Fruit fly (Drosophila melanogaster) whole organism, embryonic: Measurements from ENCODE around the gene CG17717.
A peak's percentile ranks its signal among the peaks of the same experiment; 100 is the strongest.

ENCODE experiments used
- Atf-2 ChIP-seq: fragments of 200-800 bp; sonication (Bioruptor generic); optimal IDR thresholded peaks from 2 replicates; lab custom pipeline; 2016; ENCODE audit warnings: missing biosample characterization, missing genetic modification characterization
- Atf6 ChIP-seq: fragments of 200-800 bp; sonication (Bioruptor generic); IDR thresholded peaks from 2 replicates; pipeline ENCODE4 v1.3.6; 2022; ENCODE audit warnings: missing biosample characterization, missing genetic modification characterization
- Awh ChIP-seq: fragments of 200-800 bp; sonication (Bioruptor generic); IDR thresholded peaks from 2 replicates; pipeline ENCODE4, ENCODE4 v1.3.6; 2022; ENCODE audit warnings: missing biosample characterization, missing genetic modification characterization
- CG12942 ChIP-seq: fragments of 200-800 bp; sonication (Bioruptor generic); optimal IDR thresholded peaks from 3 replicates; lab custom pipeline; 2016; ENCODE audit warnings: missing biosample characterization, missing genetic modification characterization
- CG14860 ChIP-seq: fragments of 200-800 bp; sonication (Bioruptor generic); IDR thresholded peaks from 3 replicates; pipeline ENCODE4 v1.3.6; 2022; ENCODE audit warnings: missing biosample characterization, missing genetic modification characterization; ENCODE audit not compliant: partially characterized antibody
- CG15696 ChIP-seq: fragments of 200-800 bp; sonication (Bioruptor generic); optimal IDR thresholded peaks from 2 replicates; lab custom pipeline; 2019; ENCODE audit warnings: missing biosample characterization, mild to moderate bottlenecking, missing genetic modification characterization, moderate library complexity
- CG17912 ChIP-seq: fragments of 200-800 bp; sonication (Bioruptor generic); optimal IDR thresholded peaks from 2 replicates; lab custom pipeline; 2018; ENCODE audit warnings: missing biosample characterization, mild to moderate bottlenecking, missing genetic modification characterization
- CG30020 ChIP-seq: fragments of 200-800 bp; optimal IDR thresholded peaks from 2 replicates; lab custom pipeline; 2019; ENCODE audit warnings: missing biosample characterization, mild to moderate bottlenecking, missing genetic modification characterization, moderate library complexity
- CG33213 ChIP-seq: fragments of 200-800 bp; sonication (Bioruptor generic); optimal IDR thresholded peaks from 3 replicates; lab custom pipeline; 2016; ENCODE audit warnings: missing biosample characterization, missing genetic modification characterization
- CG34376 ChIP-seq: fragments of 200-800 bp; sonication (Bioruptor generic); optimal IDR thresholded peaks from 2 replicates; lab custom pipeline; 2018; ENCODE audit warnings: missing biosample characterization, mild to moderate bottlenecking, missing genetic modification characterization
- CG3847 ChIP-seq: fragments of 200-800 bp; sonication (Bioruptor generic); IDR thresholded peaks from 2 replicates; pipeline ENCODE4 v1.3.6; 2022; ENCODE audit warnings: missing biosample characterization, missing genetic modification characterization
- CG4820 ChIP-seq: fragments of 200-800 bp; sonication (Bioruptor generic); optimal IDR thresholded peaks from 3 replicates; lab custom pipeline; 2016; ENCODE audit warnings: missing biosample characterization, missing genetic modification characterization
- CG6689 ChIP-seq: fragments of 200-800 bp; sonication (Bioruptor generic); IDR thresholded peaks from 2 replicates; pipeline ENCODE4 v1.3.6; 2022; ENCODE audit warnings: missing biosample characterization, missing genetic modification characterization
- CG7556 ChIP-seq: fragments of 200-800 bp; sonication (Bioruptor generic); optimal IDR thresholded peaks from 2 replicates; lab custom pipeline; 2017; ENCODE audit warnings: missing biosample characterization, mild to moderate bottlenecking, missing genetic modification characterization
- CG7987 ChIP-seq: fragments of 200-800 bp; sonication (Bioruptor generic); optimal IDR thresholded peaks from 2 replicates; lab custom pipeline; 2018; ENCODE audit warnings: missing biosample characterization, mild to moderate bottlenecking, missing genetic modification characterization, moderate library complexity
- CG8089 ChIP-seq: fragments of 200-800 bp; sonication (Bioruptor generic); optimal IDR thresholded peaks from 3 replicates; lab custom pipeline; 2016; ENCODE audit warnings: missing biosample characterization, missing genetic modification characterization
- CG9609 ChIP-seq: fragments of 200-800 bp; sonication (Bioruptor generic); optimal IDR thresholded peaks from 3 replicates; lab custom pipeline; 2016; ENCODE audit warnings: missing biosample characterization, missing genetic modification characterization
- CoRest ChIP-seq: fragments of 200-800 bp; sonication (Bioruptor generic); optimal IDR thresholded peaks from 3 replicates; lab custom pipeline; 2018; ENCODE audit warnings: missing biosample characterization, mild to moderate bottlenecking, missing genetic modification characterization, moderate library complexity
- Doc3 ChIP-seq: fragments of 200-800 bp; sonication (Bioruptor generic); IDR thresholded peaks from 3 replicates; pipeline ENCODE4 v1.3.6; 2022; ENCODE audit warnings: missing biosample characterization, missing genetic modification characterization; ENCODE audit not compliant: partially characterized antibody
- Eip74EF ChIP-seq, 2 experiments: fragments of 200-800 bp in 1 of 2; fragments of >200 bp in 1 of 2; sonication (Bioruptor generic) in 1 of 2; optimal IDR thresholded peaks; 2 replicates each; lab custom pipeline; 2017 to 2019; ENCODE audit warnings: missing biosample characterization in 2 of 2, missing genetic modification characterization in 2 of 2, mild to moderate bottlenecking in 1 of 2, moderate library complexity in 1 of 2
- Fer1 ChIP-seq: fragments of 200-800 bp; sonication (Bioruptor generic); optimal IDR thresholded peaks from 2 replicates; lab custom pipeline; 2017; ENCODE audit warnings: missing biosample characterization, mild to moderate bottlenecking, missing genetic modification characterization
- HLH3B ChIP-seq: fragments of 200-800 bp; sonication (Bioruptor generic); IDR thresholded peaks from 2 replicates; pipeline ENCODE4 v1.3.6; 2022; ENCODE audit warnings: missing biosample characterization, missing genetic modification characterization
- Hand ChIP-seq: fragments of 200-800 bp; sonication (Bioruptor generic); optimal IDR thresholded peaks from 2 replicates; lab custom pipeline; 2017; ENCODE audit warnings: mild to moderate bottlenecking, missing biosample characterization, missing genetic modification reagents, missing genetic modification characterization
- HmgD ChIP-seq: fragments of 200-800 bp; sonication (Bioruptor generic); optimal IDR thresholded peaks from 3 replicates; lab custom pipeline; 2016; ENCODE audit warnings: missing biosample characterization, missing genetic modification characterization
- Hr3 ChIP-seq: fragments of 200-800 bp; sonication (Bioruptor generic); optimal IDR thresholded peaks from 3 replicates; lab custom pipeline; 2016; ENCODE audit warnings: missing biosample characterization, missing genetic modification characterization
- Hr51 ChIP-seq, 2 experiments: fragments of 200-800 bp; sonication (Bioruptor generic); optimal IDR thresholded peaks; 2 replicates in 1 of 2; 3 replicates in 1 of 2; lab custom pipeline; 2016 to 2018; ENCODE audit warnings: missing biosample characterization in 2 of 2, missing genetic modification characterization in 2 of 2, mild to moderate bottlenecking in 1 of 2, moderate library complexity in 1 of 2
- Neu2 ChIP-seq: fragments of 200-800 bp; sonication (Bioruptor generic); optimal IDR thresholded peaks from 3 replicates; lab custom pipeline; 2016; ENCODE audit warnings: missing biosample characterization, missing genetic modification characterization, borderline replicate concordance
- Nf-YC ChIP-seq: fragments of 200-800 bp; optimal IDR thresholded peaks from 3 replicates; lab custom pipeline; 2019; ENCODE audit warnings: missing biosample characterization, mild to moderate bottlenecking, missing genetic modification characterization, moderate library complexity
- Oli ChIP-seq: fragments of 200-800 bp; sonication (Bioruptor generic); optimal IDR thresholded peaks from 2 replicates; lab custom pipeline; 2018; ENCODE audit warnings: missing biosample characterization, mild to moderate bottlenecking, missing genetic modification characterization, moderate library complexity
- Six4 ChIP-seq: fragments of 200-800 bp; sonication (Bioruptor generic); optimal IDR thresholded peaks from 2 replicates; lab custom pipeline; 2016; ENCODE audit warnings: missing biosample characterization, missing genetic modification characterization
- Sox100B ChIP-seq: fragments of 200-800 bp; sonication (Bioruptor generic); optimal IDR thresholded peaks from 3 replicates; lab custom pipeline; 2018; ENCODE audit warnings: missing biosample characterization, mild to moderate bottlenecking, missing genetic modification characterization
- corto ChIP-seq: fragments of 200-800 bp; sonication (Bioruptor generic); optimal IDR thresholded peaks from 2 replicates; lab custom pipeline; 2016; ENCODE audit warnings: missing biosample characterization, mild to moderate bottlenecking, missing genetic modification characterization, moderate library complexity
- ems ChIP-seq: fragments of 200-800 bp; sonication (Bioruptor generic); optimal IDR thresholded peaks from 3 replicates; lab custom pipeline; 2016; ENCODE audit warnings: missing biosample characterization, missing genetic modification characterization
- gt ChIP-seq: fragments of 200-800 bp; sonication (Bioruptor generic); IDR thresholded peaks from 2 replicates; pipeline ENCODE4 v1.3.6; 2022; ENCODE audit warnings: missing biosample characterization, missing genetic modification characterization
- hkb ChIP-seq, 2 experiments: fragments of 200-800 bp in 1 of 2; fragments of >200 bp in 1 of 2; sonication (Bioruptor generic) in 1 of 2; IDR thresholded peaks in 1 of 2; optimal IDR thresholded peaks in 1 of 2; 2 replicates each; pipeline versions ENCODE4 v1.3.6 to Lab custom; 2017 to 2022; ENCODE audit warnings: missing biosample characterization in 1 of 2, missing genetic modification characterization in 1 of 2
- jumu ChIP-seq: fragments of 200-800 bp; sonication (Bioruptor generic); optimal IDR thresholded peaks from 3 replicates; lab custom pipeline; 2016; ENCODE audit warnings: missing biosample characterization, missing genetic modification characterization
- kay ChIP-seq: fragments of 200-800 bp; sonication (Bioruptor generic); optimal IDR thresholded peaks from 2 replicates; lab custom pipeline; 2016; ENCODE audit warnings: missing biosample characterization, missing genetic modification characterization
- ken ChIP-seq: fragments of 200-800 bp; sonication (Bioruptor generic); IDR thresholded peaks from 3 replicates; pipeline ENCODE4 v1.3.6; 2022; ENCODE audit warnings: missing biosample characterization, missing genetic modification characterization
- lola ChIP-seq, 3 experiments: fragments of >200 bp in 2 of 3; fragments of 200-800 bp in 1 of 3; sonication (Bioruptor generic) in 1 of 3; optimal IDR thresholded peaks; 2 replicates each; lab custom pipeline; 2017 to 2019; ENCODE audit warnings: missing biosample characterization in 3 of 3, missing genetic modification characterization in 3 of 3, mild to moderate bottlenecking in 1 of 3, moderate library complexity in 1 of 3
- maf-S ChIP-seq: fragments of 200-800 bp; sonication (Bioruptor generic); optimal IDR thresholded peaks from 2 replicates; lab custom pipeline; 2016; ENCODE audit warnings: missing biosample characterization, missing genetic modification characterization
- mam ChIP-seq: fragments of 200-800 bp; sonication (Bioruptor generic); optimal IDR thresholded peaks from 3 replicates; lab custom pipeline; 2016; ENCODE audit warnings: missing biosample characterization, missing genetic modification characterization
- pita ChIP-seq: fragments of 200-800 bp; sonication (Bioruptor generic); optimal IDR thresholded peaks from 2 replicates; lab custom pipeline; 2017; ENCODE audit warnings: missing biosample characterization, mild to moderate bottlenecking, missing genetic modification characterization
- sisA ChIP-seq: fragments of 200-800 bp; sonication (Bioruptor generic); IDR thresholded peaks from 2 replicates; pipeline ENCODE4 v1.3.6; 2022; ENCODE audit warnings: missing biosample characterization, missing genetic modification characterization
- sob ChIP-seq: fragments of 200-800 bp; sonication (Bioruptor generic); IDR thresholded peaks from 2 replicates; pipeline ENCODE4 v1.3.6; 2022; ENCODE audit warnings: missing biosample characterization, missing genetic modification characterization
- sug ChIP-seq: fragments of 200-800 bp; optimal IDR thresholded peaks from 2 replicates; lab custom pipeline; 2019; ENCODE audit warnings: missing biosample characterization, mild to moderate bottlenecking, missing genetic modification characterization, moderate library complexity
- tio ChIP-seq: fragments of 200-800 bp; sonication (Bioruptor generic); optimal IDR thresholded peaks from 2 replicates; lab custom pipeline; 2017; ENCODE audit warnings: missing biosample characterization, missing genetic modification characterization, inconsistent platforms
- vnd ChIP-seq: fragments of 200-800 bp; sonication (Bioruptor generic); IDR thresholded peaks from 3 replicates; pipeline ENCODE4 v1.3.6; 2022; ENCODE audit warnings: missing biosample characterization, missing genetic modification characterization; ENCODE audit not compliant: partially characterized antibody
- wdn ChIP-seq: fragments of 200-800 bp; sonication (Bioruptor generic); IDR thresholded peaks from 2 replicates; pipeline ENCODE4 v1.3.6; 2022; ENCODE audit warnings: missing biosample characterization, missing genetic modification characterization
- zfh2 ChIP-seq: fragments of 200-800 bp; sonication (Bioruptor generic); optimal IDR thresholded peaks from 2 replicates; lab custom pipeline; 2016; ENCODE audit warnings: missing biosample characterization, missing genetic modification characterization

CG17717 gene

dm6 chrX:6601641-6602276, 12.7 kb downstream of the CG17717 start (continued):
- TF ChIP-seq Neu2 (no peak), CG14860 (GFP tag; lab: Robert Waterston, UW) (peak; percentile 70), vnd (GFP tag; lab: Robert Waterston, UW) (no peak), CG9609 (GFP tag; lab: Kevin White, UChicago) (peak; percentile 69), CG12942 (GFP tag; lab: Kevin White, UChicago) (peak; percentile 81), Nf-YC (tag; lab: Kevin White, UChicago) (peak; percentile 84), ken (peak; percentile 85), sug (tag; lab: Kevin White, UChicago) (peak; percentile 89), sob (GFP tag; lab: Robert Waterston, UW) (peak; percentile 84), Awh (GFP tag; lab: Robert Waterston, UW) (peak; percentile 87), lola (GFP tag; optimal IDR thresholded peaks at IDR 0.05; lab: Kevin White, UChicago) (peak in 1 of 3 experiments; percentile 88), kay (GFP tag; lab: Kevin White, UChicago) (peak; percentile 86), Hr3 (GFP tag; lab: Kevin White, UChicago) (peak; percentile 83), CG7556 (peak; percentile 97), CG17912 (GFP tag; lab: Kevin White, UChicago) (peak; percentile 69), HmgD (GFP tag; lab: Kevin White, UChicago) (peak; percentile 26), zfh2 (peak; percentile 64), CG33213 (GFP tag; lab: Kevin White, UChicago) (peak; percentile 57), Eip74EF (GFP tag; optimal IDR thresholded peaks at IDR 0.05; lab: Kevin White, UChicago) (peak in 1 of 2 experiments; percentile 87), CG30020 (tag; lab: Kevin White, UChicago) (peak; percentile 72), maf-S (GFP tag; lab: Kevin White, UChicago) (peak; percentile 74), Atf-2 (GFP tag; lab: Kevin White, UChicago) (peak; percentile 74), CG7987 (GFP tag; lab: Kevin White, UChicago) (peak; percentile 81), Fer1 (GFP tag; lab: Kevin White, UChicago) (peak; percentile 96), CG6689 (GFP tag; lab: Robert Waterston, UW) (peak; percentile 92), wdn (GFP tag; lab: Robert Waterston, UW) (peak; percentile 78), CG34376 (GFP tag; lab: Kevin White, UChicago) (peak; percentile 84), Atf6 (GFP tag; lab: Robert Waterston, UW) (peak; percentile 89), CoRest (peak; percentile 94), jumu (GFP tag; lab: Kevin White, UChicago) (peak; percentile 83), Hr51 (GFP tag; optimal IDR thresholded peaks at IDR 0.05; lab: Kevin White, UChicago) (peak; percentile 71 to 93), HLH3B (GFP tag; lab: Robert Waterston, UW) (peak; percentile 88), CG15696 (tag; lab: Kevin White, UChicago) (peak; percentile 91), Sox100B (GFP tag; lab: Kevin White, UChicago) (peak; percentile 94), mam (GFP tag; lab: Kevin White, UChicago) (peak; percentile 88), gt (GFP tag; lab: Robert Waterston, UW) (peak; percentile 65), Doc3 (no peak), hkb (optimal IDR thresholded peaks at IDR 0.05; lab: Kevin White, UChicago) (no peak), hkb (GFP tag; IDR thresholded peaks at IDR 0.05; lab: Robert Waterston, UW) (peak; percentile 93), Oli (tag; lab: Kevin White, UChicago) (peak; percentile 93), sisA (GFP tag; lab: Robert Waterston, UW) (peak; percentile 90), CG3847 (GFP tag; lab: Robert Waterston, UW) (peak; percentile 84), tio (peak; percentile 91), corto (GFP tag; lab: Kevin White, UChicago) (peak; percentile 66), Hand (GFP tag; lab: Kevin White, UChicago) (peak; percentile 90), pita (GFP tag; lab: Kevin White, UChicago) (no peak), ems (GFP tag; lab: Kevin White, UChicago) (peak; percentile 89), Six4 (GFP tag; lab: Kevin White, UChicago) (peak; percentile 92), CG8089 (GFP tag; lab: Kevin White, UChicago) (peak; percentile 70), CG4820 (GFP tag; lab: Kevin White, UChicago) (peak; percentile 88)
